Worm (Caenorhabditis elegans) whole organism, L4/young adult: ENCODE measurements around the gene F35E12.2.

Experiments
- W03F9.2 ChIP-seq: fragments of 150-350 bp; optimal IDR thresholded peaks from 2 replicates; lab custom pipeline; 2014; ENCODE audit warnings: missing biosample characterization, missing genetic modification characterization
- dao-5 ChIP-seq: sonication (generic microtip); optimal IDR thresholded peaks from 2 replicates; lab custom pipeline; 2016; ENCODE audit warnings: missing genotype, missing genetic modification characterization, moderate library complexity, missing compliant biosample characterization
- him-1 ChIP-seq: sonication (generic microtip); optimal IDR thresholded peaks from 2 replicates; lab custom pipeline; 2016; ENCODE audit warnings: missing genotype, missing genetic modification reagents, missing genetic modification characterization, missing compliant biosample characterization

- TF ChIP-seq W03F9.2 (tag; lab: Kevin White, UChicago), result no peak
- TF ChIP-seq him-1 (tag; lab: Kevin White, UChicago), result no peak
- TF ChIP-seq dao-5 (tag; lab: Kevin White, UChicago), result no peak
These were observed at the start of gene F35E12.2 for ce11 chrV:13724781-13725180.
